Worm (Caenorhabditis elegans): ENCODE measurements around the gene C01G6.4.

Gene C01G6.4

ce11 chrII:9264689-9265278 is 8.1 kb downstream of the C01G6.4 start (continued):
- TF ChIP-seq nhr-11 (tag; optimal IDR thresholded peaks at IDR 0.05) (no peak), lin-35 (GFP tag; optimal IDR thresholded peaks at IDR 0.05) (peak in 1 of 2 experiments; percentile 21), mef-2 (tag; optimal IDR thresholded peaks at IDR 0.05) (no peak), swsn-7 (tag; optimal IDR thresholded peaks at IDR 0.05) (peak; percentile 45), fkh-4 (tag; optimal IDR thresholded peaks at IDR 0.05; ENCODE audit: borderline replicate concordance) (peak; percentile 70), unc-130 (tag; optimal IDR thresholded peaks at IDR 0.05) (peak; percentile 20), ets-5 (GFP tag; IDR thresholded peaks at IDR 0.05) (no peak), skn-1 (tag; optimal IDR thresholded peaks at IDR 0.05) (no peak), unc-30 (tag; optimal IDR thresholded peaks at IDR 0.05) (no peak), lin-14 (GFP tag; optimal IDR thresholded peaks at IDR 0.05) (peak; percentile 84), rnt-1 (tag; optimal IDR thresholded peaks at IDR 0.05) (peak; percentile 62), efl-1 (optimal IDR thresholded peaks at IDR 0.05) (peak; percentile 4 to 22), efl-1 (GFP tag; optimal IDR thresholded peaks at IDR 0.05 in 1 of 2) (no peak), nhr-47 (tag; optimal IDR thresholded peaks at IDR 0.05) (peak; percentile 6), snu-23 (GFP tag; optimal IDR thresholded peaks at IDR 0.05) (peak; percentile 51)

ce11 chrII:9263784-9264183 is 9.1 kb downstream of the C01G6.4 start:
- TF ChIP-seq snu-23 (GFP tag; optimal IDR thresholded peaks at IDR 0.05) = peak; percentile 3
- TF ChIP-seq lin-39 (tag; optimal IDR thresholded peaks at IDR 0.05) = no peak
- TF ChIP-seq swsn-7 (tag; optimal IDR thresholded peaks at IDR 0.05) = peak; percentile 48
- TF ChIP-seq nhr-47 (tag; optimal IDR thresholded peaks at IDR 0.05) = peak; percentile 77
- no peak for TF ChIP-seq hlh-17 (GFP tag; optimal IDR thresholded peaks at IDR 0.05; ENCODE audit: borderline replicate concordance)
- no peak for TF ChIP-seq nhr-77 (tag; optimal IDR thresholded peaks at IDR 0.05)
- no peak for TF ChIP-seq ceh-63 (GFP tag; optimal IDR thresholded peaks at IDR 0.05)
- no peak for TF ChIP-seq jun-1 (tag; optimal IDR thresholded peaks at IDR 0.05)
- TF ChIP-seq lsy-2 (tag; optimal IDR thresholded peaks at IDR 0.05) = peak in 1 of 2 experiments; percentile 8
- no peak for TF ChIP-seq efl-1 (optimal IDR thresholded peaks at IDR 0.05)
- TF ChIP-seq efl-1 (GFP tag; optimal IDR thresholded peaks at IDR 0.05 in 1 of 2) = peak in 1 of 2 experiments; percentile 63
- TF ChIP-seq sup-37 (GFP tag; optimal IDR thresholded peaks at IDR 0.05) = no peak
- TF ChIP-seq ceh-8 (GFP tag; optimal IDR thresholded peaks at IDR 0.05) = peak; percentile 51
- TF ChIP-seq lin-14 (GFP tag; optimal IDR thresholded peaks at IDR 0.05) = peak; percentile 56
- no peak for TF ChIP-seq efl-3 (GFP tag; optimal IDR thresholded peaks at IDR 0.05)
- no peak for TF ChIP-seq xbp-1 (tag; optimal IDR thresholded peaks at IDR 0.05)
- TF ChIP-seq nhr-20 (tag; optimal IDR thresholded peaks at IDR 0.05) = peak; percentile 15
- no peak for TF ChIP-seq pag-3 (tag; optimal IDR thresholded peaks at IDR 0.05; ENCODE audit: borderline replicate concordance, insufficient read depth)
- TF ChIP-seq skn-1 (tag; optimal IDR thresholded peaks at IDR 0.05) = no peak
- TF ChIP-seq lir-3 (tag; optimal IDR thresholded peaks at IDR 0.05; ENCODE audit: poor library complexity) = peak; percentile 27
- peak; percentile 28 for TF ChIP-seq fkh-10 (GFP tag; optimal IDR thresholded peaks at IDR 0.05)
- TF ChIP-seq nhr-71 (tag; optimal IDR thresholded peaks at IDR 0.05) = peak; percentile 75
- TF ChIP-seq fkh-4 (tag; optimal IDR thresholded peaks at IDR 0.05; ENCODE audit: borderline replicate concordance) = no peak
- peak; percentile 71 for TF ChIP-seq dsc-1 (tag; optimal IDR thresholded peaks at IDR 0.05)
- no peak for TF ChIP-seq nhr-85 (tag)
- TF ChIP-seq hlh-4 (tag; optimal IDR thresholded peaks at IDR 0.05) = no peak
- TF ChIP-seq dpl-1 (GFP tag; optimal IDR thresholded peaks at IDR 0.05) = no peak
- TF ChIP-seq nhr-12 (tag; optimal IDR thresholded peaks at IDR 0.05) = no peak
- no peak for TF ChIP-seq Y116A8C.19 (tag; optimal IDR thresholded peaks at IDR 0.05; ENCODE audit: borderline replicate concordance)
- TF ChIP-seq ztf-4 (tag; optimal IDR thresholded peaks at IDR 0.05) = no peak
- no peak for TF ChIP-seq pqm-1 (tag; optimal IDR thresholded peaks at IDR 0.05)
- no peak for TF ChIP-seq nhr-90 (tag; optimal IDR thresholded peaks at IDR 0.05; ENCODE audit: poor library complexity)
- no peak for TF ChIP-seq tbx-2 (tag; optimal IDR thresholded peaks at IDR 0.05)
- no peak for TF ChIP-seq snpc-4 (tag; optimal IDR thresholded peaks at IDR 0.05)
- peak; percentile 3 for TF ChIP-seq rnt-1 (tag; optimal IDR thresholded peaks at IDR 0.05)
- peak; percentile 7 for TF ChIP-seq mep-1 (tag; optimal IDR thresholded peaks at IDR 0.05)
- no peak for TF ChIP-seq ama-1 (optimal IDR thresholded peaks at IDR 0.05)
- TF ChIP-seq mef-2 (tag; optimal IDR thresholded peaks at IDR 0.05) = no peak
- TF ChIP-seq ceh-90 (tag; optimal IDR thresholded peaks at IDR 0.05) = no peak
- peak; percentile 66 for TF ChIP-seq pax-3 (tag; optimal IDR thresholded peaks at IDR 0.05)
- TF ChIP-seq sox-4 (tag; optimal IDR thresholded peaks at IDR 0.05) = no peak
- no peak for TF ChIP-seq elt-3 (tag; optimal IDR thresholded peaks at IDR 0.05)
- TF ChIP-seq egl-13 (tag; optimal IDR thresholded peaks at IDR 0.05) = peak; percentile 88
- peak; percentile 21 for TF ChIP-seq irx-1 (tag; optimal IDR thresholded peaks at IDR 0.05)

Data from whole organism, L1 larva.